Worm (Caenorhabditis elegans) whole organism, midembryonic: ENCODE results near the gene srg-40.

Experiments used
- T22C8.4 ChIP-seq: fragments of 200-800 bp; sonication (Bioruptor generic); IDR thresholded peaks from 2 replicates; pipeline ENCODE4 v1.3.6; 2022; ENCODE audit warnings: missing genetic modification characterization, missing compliant biosample characterization
- cog-1 ChIP-seq: sonication (generic microtip); optimal IDR thresholded peaks from 2 replicates; lab custom pipeline; 2016; ENCODE audit warnings: missing genetic modification characterization, missing compliant biosample characterization
- flt-1 ChIP-seq: fragments of 200-800 bp; sonication (Bioruptor generic); IDR thresholded peaks from 2 replicates; pipeline ENCODE4 v1.3.6; 2022; ENCODE audit warnings: missing genetic modification characterization, missing compliant biosample characterization
- klf-2 ChIP-seq: fragments of 200-800 bp; sonication (Bioruptor generic); conservative IDR thresholded peaks from 2 replicates; pipeline ENCODE4 v1.3.6; 2022; ENCODE audit warnings: missing genetic modification reagents, missing genetic modification characterization, missing compliant biosample characterization
- med-1 ChIP-seq: sonication (generic microtip); optimal IDR thresholded peaks from 2 replicates; lab custom pipeline; 2017; ENCODE audit warnings: missing genetic modification characterization, mild to moderate bottlenecking, missing compliant biosample characterization, antibody characterized with exemption, missing genetic modification reagents; ENCODE audit not compliant: insufficient read depth
- ref-1 ChIP-seq: fragments of 200-800 bp; sonication (Bioruptor generic); conservative IDR thresholded peaks from 2 replicates; pipeline ENCODE4 v1.3.6; 2022; ENCODE audit warnings: missing genetic modification reagents, missing genetic modification characterization, missing compliant biosample characterization
- tab-1 ChIP-seq: fragments of 200-800 bp; sonication (Bioruptor generic); IDR thresholded peaks from 2 replicates; pipeline ENCODE4 v1.3.6; 2022; ENCODE audit warnings: missing genetic modification characterization, missing compliant biosample characterization
- ztf-23 ChIP-seq: fragments of 200-800 bp; sonication (Bioruptor generic); IDR thresholded peaks from 2 replicates; pipeline ENCODE4 v1.3.6; 2022; ENCODE audit warnings: missing genetic modification reagents, missing genetic modification characterization, missing compliant biosample characterization
- ztf-29 ChIP-seq: fragments of 200-800 bp; sonication (Bioruptor generic); IDR thresholded peaks from 2 replicates; pipeline ENCODE4 v1.3.6; 2022; ENCODE audit warnings: missing genetic modification reagents, missing genetic modification characterization, missing compliant biosample characterization

srg-40 gene

DNA sequence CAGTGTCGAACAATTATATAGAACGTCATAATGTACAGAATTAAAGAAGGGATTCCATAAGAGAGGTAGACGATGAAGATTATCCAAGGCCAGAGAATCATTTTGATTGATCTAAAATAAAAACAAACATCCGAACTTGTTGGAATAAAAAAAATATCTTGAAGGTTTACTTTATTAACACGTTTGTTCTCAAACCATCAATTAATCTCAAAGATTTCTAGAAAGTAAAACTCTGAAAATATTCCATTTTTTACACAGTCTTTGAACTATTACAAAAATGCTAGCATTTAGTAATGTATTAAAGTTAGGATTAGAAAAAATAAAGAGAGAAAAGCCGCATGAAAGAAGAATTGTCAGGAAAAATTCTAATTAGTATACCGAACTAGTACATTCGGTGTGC is at the start of gene srg-40:
srg-40 (minus strand) TSS at position 101 of the 400 bp plus-strand sequence.
- no peak for TF ChIP-seq cog-1 (tag; lab: Kevin White, UChicago)
- no peak for TF ChIP-seq klf-2 (GFP tag; lab: Robert Waterston, UW)
- no peak for TF ChIP-seq tab-1 (GFP tag; lab: Robert Waterston, UW)
- no peak for TF ChIP-seq ztf-29 (GFP tag; lab: Robert Waterston, UW)
- no peak for TF ChIP-seq flt-1
- TF ChIP-seq ztf-23 (GFP tag; lab: Robert Waterston, UW), result no peak
- no peak for TF ChIP-seq ref-1 (GFP tag; lab: Robert Waterston, UW)
- no peak for TF ChIP-seq med-1 (GFP tag; lab: Kevin White, UChicago)
- TF ChIP-seq T22C8.4 (GFP tag; lab: Robert Waterston, UW), result no peak

DNA sequence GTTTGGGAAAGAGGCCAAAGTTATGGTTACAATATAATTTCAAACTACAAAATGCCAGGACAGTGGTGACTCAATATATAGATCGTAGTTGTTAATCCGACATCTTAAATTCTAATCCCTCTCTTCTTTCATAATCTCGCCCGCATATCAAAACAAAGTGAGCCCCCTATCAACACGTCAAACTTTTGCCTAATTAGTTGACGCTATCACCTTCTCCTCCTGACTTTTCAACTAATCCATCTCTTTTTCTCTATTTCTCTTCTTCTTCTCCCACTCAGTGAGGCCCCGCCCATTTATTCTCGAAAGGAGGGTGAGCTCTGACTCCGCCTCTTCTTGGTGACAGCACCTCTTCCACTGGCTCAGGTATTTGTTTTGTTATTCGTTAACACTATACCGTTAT is 46.9 kb upstream of the srg-40 start:
- TF ChIP-seq T22C8.4 (GFP tag; lab: Robert Waterston, UW) (no peak), cog-1 (tag; lab: Kevin White, UChicago) (no peak), klf-2 (GFP tag; lab: Robert Waterston, UW) (no peak), ztf-29 (GFP tag; lab: Robert Waterston, UW) (no peak), ref-1 (GFP tag; lab: Robert Waterston, UW) (no peak), ztf-23 (GFP tag; lab: Robert Waterston, UW) (no peak), flt-1 (no peak), med-1 (GFP tag; lab: Kevin White, UChicago) (no peak), tab-1 (GFP tag; lab: Robert Waterston, UW) (no peak)

DNA sequence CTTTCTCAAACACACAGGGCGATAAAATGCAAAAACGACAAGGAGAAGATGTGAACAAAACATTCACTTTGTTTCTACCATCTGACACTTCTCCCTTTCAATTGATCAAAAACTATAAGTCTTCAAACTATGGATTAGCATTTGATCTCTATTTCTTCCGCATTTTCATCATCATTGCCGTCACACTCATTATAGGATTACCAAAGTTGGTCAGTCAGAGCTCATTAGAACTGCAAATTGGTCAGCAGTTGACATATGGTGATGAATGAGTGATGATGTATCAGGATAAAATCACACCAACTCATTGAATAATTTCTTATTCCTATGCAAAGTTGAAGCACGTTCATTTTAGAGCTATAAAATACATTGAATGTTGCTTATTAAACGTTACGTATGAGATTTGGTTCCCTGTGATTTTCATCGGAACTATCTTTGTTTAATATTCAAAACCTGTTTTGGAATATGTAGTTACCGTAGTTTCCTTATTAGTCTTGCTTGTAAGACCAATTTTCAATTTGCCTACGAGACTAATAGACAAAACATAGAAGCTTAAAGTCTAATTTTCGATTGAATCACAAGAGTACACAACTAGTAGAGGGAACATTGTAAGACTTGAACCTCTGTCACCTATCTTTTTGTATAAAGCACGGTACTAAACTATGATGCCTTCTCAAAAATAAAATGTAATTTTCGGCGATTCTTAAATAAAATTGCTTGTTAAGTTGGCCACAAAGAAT is 45.2 kb upstream of the srg-40 start:
- TF ChIP-seq flt-1, result no peak
- TF ChIP-seq med-1 (GFP tag; lab: Kevin White, UChicago), result no peak
- no peak for TF ChIP-seq cog-1 (tag; lab: Kevin White, UChicago)
- TF ChIP-seq T22C8.4 (GFP tag; lab: Robert Waterston, UW), result no peak
- no peak for TF ChIP-seq klf-2 (GFP tag; lab: Robert Waterston, UW)
- no peak for TF ChIP-seq ztf-29 (GFP tag; lab: Robert Waterston, UW)
- no peak for TF ChIP-seq ztf-23 (GFP tag; lab: Robert Waterston, UW)
- no peak for TF ChIP-seq ref-1 (GFP tag; lab: Robert Waterston, UW)
- no peak for TF ChIP-seq tab-1 (GFP tag; lab: Robert Waterston, UW)

DNA sequence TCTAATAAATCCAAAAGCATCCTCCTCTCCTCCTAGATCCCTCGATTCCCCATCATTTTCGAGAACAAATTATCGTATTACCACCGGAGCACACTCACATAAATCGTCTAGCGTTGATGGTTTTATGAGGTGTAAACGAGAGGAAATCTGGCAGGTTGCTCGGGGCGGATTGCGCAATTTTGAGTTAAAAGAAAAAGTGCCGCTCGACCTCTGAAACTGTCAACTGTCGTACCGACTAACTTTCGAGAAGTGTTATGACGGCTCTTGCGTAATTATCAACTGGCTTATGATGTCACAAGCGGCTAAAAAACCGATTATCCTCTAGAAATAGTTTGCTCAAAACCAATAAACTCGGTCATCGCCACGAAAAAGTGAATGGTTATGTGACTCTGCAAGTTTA is 42.1 kb upstream of the srg-40 start:
- no peak for TF ChIP-seq tab-1 (GFP tag; lab: Robert Waterston, UW)
- no peak for TF ChIP-seq flt-1
- TF ChIP-seq klf-2 (GFP tag; lab: Robert Waterston, UW), result no peak
- TF ChIP-seq cog-1 (tag; lab: Kevin White, UChicago), result no peak

DNA sequence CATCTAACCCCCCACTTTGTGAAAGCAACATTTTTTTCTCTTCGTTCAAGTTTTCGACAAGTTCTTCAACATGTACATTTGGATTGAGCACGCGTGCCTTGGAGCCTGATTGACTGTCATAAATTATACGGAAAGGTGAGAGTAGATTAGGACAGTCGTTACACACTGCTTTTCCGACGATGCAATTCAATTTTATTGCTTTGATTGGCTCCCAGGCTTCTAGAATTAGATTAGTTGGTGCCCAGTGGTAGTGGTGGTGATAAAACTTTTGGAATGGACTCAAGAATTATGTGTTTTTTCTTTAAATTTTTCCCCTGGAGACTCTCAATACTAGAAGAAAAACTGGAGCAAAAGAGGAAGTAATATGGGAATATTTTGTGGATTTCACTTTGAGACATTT is 40.1 kb upstream of the srg-40 start:
- TF ChIP-seq ref-1 (GFP tag; lab: Robert Waterston, UW) (no peak), ztf-29 (GFP tag; lab: Robert Waterston, UW) (no peak), tab-1 (GFP tag; lab: Robert Waterston, UW) (no peak), med-1 (GFP tag; lab: Kevin White, UChicago) (no peak), ztf-23 (GFP tag; lab: Robert Waterston, UW) (no peak), klf-2 (GFP tag; lab: Robert Waterston, UW) (no peak), cog-1 (tag; lab: Kevin White, UChicago) (no peak), T22C8.4 (GFP tag; lab: Robert Waterston, UW) (no peak), flt-1 (no peak)

ce11 chrV:11201826-11202565 is 37.6 kb upstream of the srg-40 start, which contains the start of gene K10D6.4:
Gene K10D6.4, plus strand, starts transcription at chrV:11201925.
- no peak for TF ChIP-seq ref-1 (GFP tag; lab: Robert Waterston, UW)
- TF ChIP-seq ztf-23 (GFP tag; lab: Robert Waterston, UW), result no peak
- no peak for TF ChIP-seq T22C8.4 (GFP tag; lab: Robert Waterston, UW)
- no peak for TF ChIP-seq flt-1
- TF ChIP-seq klf-2 (GFP tag; lab: Robert Waterston, UW), result no peak
- no peak for TF ChIP-seq ztf-29 (GFP tag; lab: Robert Waterston, UW)
- TF ChIP-seq tab-1 (GFP tag; lab: Robert Waterston, UW), result no peak
- TF ChIP-seq cog-1 (tag; lab: Kevin White, UChicago), result no peak
- TF ChIP-seq med-1 (GFP tag; lab: Kevin White, UChicago), result no peak

DNA sequence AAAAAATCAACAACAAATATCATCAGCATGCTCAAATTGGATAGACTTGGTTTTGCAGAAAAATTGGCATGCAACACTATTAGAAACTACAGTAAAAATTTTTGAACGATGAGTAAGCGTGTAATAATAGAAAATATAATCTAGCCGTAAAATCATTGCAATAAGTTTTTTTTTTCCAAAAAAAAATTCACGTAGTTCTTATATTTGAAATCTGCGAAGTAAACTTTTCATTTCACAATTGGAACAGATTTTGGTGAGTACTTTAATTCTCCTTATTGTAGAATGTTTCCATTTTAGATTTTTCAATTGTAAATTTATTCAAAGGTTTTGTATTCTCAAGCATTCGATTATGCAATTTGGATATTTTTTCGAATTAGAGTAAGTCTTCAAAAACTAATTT is 35.9 kb upstream of the srg-40 start, which contains the start of gene K10D6.3:
K10D6.3 (plus strand) TSS at position 301 of the 400 bp plus-strand sequence.
- TF ChIP-seq tab-1 (GFP tag; lab: Robert Waterston, UW) (no peak), flt-1 (no peak), ztf-29 (GFP tag; lab: Robert Waterston, UW) (no peak), T22C8.4 (GFP tag; lab: Robert Waterston, UW) (no peak), ztf-23 (GFP tag; lab: Robert Waterston, UW) (no peak), klf-2 (GFP tag; lab: Robert Waterston, UW) (no peak)

- TF ChIP-seq tab-1 (GFP tag; lab: Robert Waterston, UW) (no peak), ztf-23 (GFP tag; lab: Robert Waterston, UW) (no peak), T22C8.4 (GFP tag; lab: Robert Waterston, UW) (no peak), flt-1 (no peak), med-1 (GFP tag; lab: Kevin White, UChicago) (no peak), klf-2 (GFP tag; lab: Robert Waterston, UW) (no peak), cog-1 (tag; lab: Kevin White, UChicago) (no peak), ref-1 (GFP tag; lab: Robert Waterston, UW) (no peak), ztf-29 (GFP tag; lab: Robert Waterston, UW) (no peak)
Measured at ce11 chrV:11199497-11199896, 35.1 kb upstream of the srg-40 start.
